Fruit fly (Drosophila melanogaster): ENCODE results near the gene CG10163.

dm6 chr3L:6249178-6250078 lies 9.1 kb downstream of the CG10163 start:
- TF ChIP-seq D1 (tag; optimal IDR thresholded peaks at IDR 0.05), result no peak
- TF ChIP-seq CG15710 (tag; optimal IDR thresholded peaks at IDR 0.05), result no peak
- peak; percentile 4 for TF ChIP-seq Pif1A (GFP tag; optimal IDR thresholded peaks at IDR 0.05)
- TF ChIP-seq EcR (GFP tag; optimal IDR thresholded peaks at IDR 0.05), result no peak
- no peak for TF ChIP-seq gl (tag; optimal IDR thresholded peaks at IDR 0.05)
- no peak for TF ChIP-seq CG8159 (tag; optimal IDR thresholded peaks at IDR 0.05)
- no peak for TF ChIP-seq Snoo (tag; optimal IDR thresholded peaks at IDR 0.05)

All from whole organism, pupa.